Fruit fly (Drosophila melanogaster) whole organism, prepupa: ENCODE measurements around the gene tup.

ENCODE experiments used
- Ets21C ChIP-seq: fragments of 200-800 bp; sonication (Bioruptor generic); optimal IDR thresholded peaks from 3 replicates; lab custom pipeline; 2016; ENCODE audit warnings: missing biosample characterization, missing genetic modification characterization
- topi ChIP-seq: fragments of 200-800 bp; sonication (Bioruptor generic); optimal IDR thresholded peaks from 3 replicates; lab custom pipeline; 2016; ENCODE audit warnings: missing biosample characterization, missing genetic modification characterization

DNA sequence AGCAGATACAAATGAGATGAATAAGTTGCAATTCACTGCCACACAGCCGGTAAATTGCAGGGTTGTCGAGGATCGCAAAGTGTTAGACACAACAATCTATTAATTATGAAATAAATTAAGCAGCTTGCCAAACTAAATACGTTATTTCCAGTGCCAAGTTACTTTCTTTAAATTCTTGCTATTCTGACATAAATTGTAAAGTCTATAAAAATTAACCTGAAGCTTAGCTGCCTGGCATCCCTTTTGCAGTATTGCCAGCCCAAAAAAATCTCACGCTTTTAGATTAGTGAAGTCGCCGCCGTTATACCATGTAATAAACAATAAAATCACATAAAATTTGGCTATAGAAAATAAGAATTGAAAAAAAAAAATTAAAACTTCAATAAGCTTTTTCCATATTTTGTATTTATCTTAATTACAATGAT is 23.4 kb downstream of the tup start:
- TF ChIP-seq Ets21C (peak; percentile 96), topi (GFP tag; lab: Kevin White, UChicago) (peak; percentile 97)
